Fruit fly (Drosophila melanogaster) whole organism: ENCODE measurements around the gene Eig71Ef.

Experiments
- CG8478 ChIP-seq: fragments of >200 bp; optimal IDR thresholded peaks from 2 replicates; lab custom pipeline; 2018; ENCODE audit warnings: inconsistent platforms
- Dll ChIP-seq: fragments of >200 bp; optimal IDR thresholded peaks from 2 replicates; lab custom pipeline; 2017
- EcR ChIP-seq, 2 experiments: fragments of >200 bp; optimal IDR thresholded peaks; 2 replicates each; lab custom pipeline; 2017; ENCODE audit warnings: missing biosample characterization in 2 of 2, missing genetic modification characterization in 2 of 2, missing genetic modification reagents in 2 of 2
- pan ChIP-seq: fragments of >200 bp; optimal IDR thresholded peaks from 2 replicates; lab custom pipeline; 2017
- psq ChIP-seq: fragments of >200 bp; optimal IDR thresholded peaks from 2 replicates; lab custom pipeline; 2017
- usp ChIP-seq: fragments of >200 bp; optimal IDR thresholded peaks from 2 replicates; lab custom pipeline; 2017; ENCODE audit warnings: missing biosample characterization, missing genetic modification characterization, mixed read lengths

DNA sequence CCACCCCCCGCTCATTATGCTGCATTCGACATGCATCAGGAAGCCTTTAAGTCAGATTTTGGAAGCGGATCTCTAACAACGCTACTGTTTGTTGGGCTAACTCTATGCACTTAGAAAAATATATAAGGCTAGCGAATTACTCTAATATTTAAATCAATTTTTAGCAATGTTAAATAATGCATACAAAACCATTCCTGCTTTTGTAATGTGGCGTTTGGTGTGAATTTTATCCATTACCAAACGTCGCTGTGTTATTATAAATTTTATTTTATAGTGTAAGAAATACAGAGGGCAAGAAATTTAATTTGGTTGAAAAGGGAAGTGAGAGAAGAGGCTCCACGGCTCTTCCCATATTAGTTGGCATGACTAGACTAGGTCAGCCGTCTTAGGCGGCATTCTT, 15.6 kb upstream of the Eig71Ef start:
- no peak for TF ChIP-seq CG8478 (lab: Kevin White, UChicago)
- TF ChIP-seq EcR (GFP tag; optimal IDR thresholded peaks at IDR 0.05; lab: Kevin White, UChicago), result no peak
- no peak for TF ChIP-seq pan (lab: Kevin White, UChicago)
- TF ChIP-seq psq (lab: Kevin White, UChicago), result no peak
- no peak for TF ChIP-seq usp
- TF ChIP-seq Dll (lab: Kevin White, UChicago), result no peak
